Worm (Caenorhabditis elegans) whole organism, L4 larva: ENCODE results near the gene T10F2.5.

Source experiments
- F44E2.7 ChIP-seq: fragments of 200-800 bp; sonication (Bioruptor generic); IDR thresholded peaks from 2 replicates; pipeline ENCODE4 v2.1.2; 2022; ENCODE audit warnings: missing genetic modification characterization, missing compliant biosample characterization
- Y48G9A.11 ChIP-seq: fragments of 200-800 bp; sonication (Bioruptor generic); IDR thresholded peaks from 2 replicates; pipeline ENCODE4 v1.3.6; 2022; ENCODE audit warnings: missing genetic modification reagents, missing genetic modification characterization, missing compliant biosample characterization
- aly-2 ChIP-seq: sonication (generic microtip); optimal IDR thresholded peaks from 2 replicates; lab custom pipeline; 2018; ENCODE audit warnings: missing biosample characterization, missing genetic modification characterization
- ces-1 ChIP-seq: fragments of 150-350 bp; sonication (generic microtip); optimal IDR thresholded peaks from 4 replicates; lab custom pipeline; 2014; ENCODE audit warnings: missing biosample characterization, missing genetic modification reagents, missing genetic modification characterization
- cey-2 ChIP-seq: sonication (generic microtip); optimal IDR thresholded peaks from 3 replicates; lab custom pipeline; 2017; ENCODE audit warnings: missing genetic modification characterization, mild to moderate bottlenecking, missing compliant biosample characterization, antibody characterized with exemption, borderline replicate concordance; ENCODE audit not compliant: insufficient read depth
- daf-16 ChIP-seq, 3 experiments: sonication (generic microtip); optimal IDR thresholded peaks; 2 replicates each; lab custom pipeline; 2016 to 2017; ENCODE audit warnings: missing genetic modification characterization in 3 of 3, missing genetic modification reagents in 3 of 3, mild to moderate bottlenecking in 2 of 3, missing compliant biosample characterization in 2 of 3, missing biosample characterization in 1 of 3, moderate library complexity in 1 of 3
- dmd-6 ChIP-seq: fragments of 200-800 bp; sonication (Bioruptor generic); IDR thresholded peaks from 2 replicates; pipeline ENCODE4 v1.3.6; 2022; ENCODE audit warnings: missing genetic modification reagents, missing genetic modification characterization, missing compliant biosample characterization
- dmd-8 ChIP-seq: fragments of 200-800 bp; sonication (Bioruptor generic); IDR thresholded peaks from 2 replicates; pipeline ENCODE4 v1.3.6; 2022; ENCODE audit warnings: missing genetic modification characterization, missing compliant biosample characterization
- dve-1 ChIP-seq: sonication (generic microtip); optimal IDR thresholded peaks from 2 replicates; lab custom pipeline; 2017; ENCODE audit warnings: antibody characterized with exemption, mild to moderate bottlenecking, missing genetic modification characterization, missing compliant biosample characterization; ENCODE audit not compliant: insufficient read depth
- lin-15B ChIP-seq: fragments of 150-350 bp; sonication (generic microtip); optimal IDR thresholded peaks from 3 replicates; lab custom pipeline; 2014; ENCODE audit warnings: missing biosample characterization, missing genetic modification characterization
- lin-29 ChIP-seq: fragments of 200-800 bp; sonication (Bioruptor generic); IDR thresholded peaks from 2 replicates; pipeline ENCODE4 v1.3.6; 2022; ENCODE audit warnings: missing genetic modification reagents, missing genetic modification characterization, missing compliant biosample characterization
- lin-38 ChIP-seq: fragments of 200-800 bp; sonication (Bioruptor generic); IDR thresholded peaks from 2 replicates; pipeline ENCODE4 v1.3.6; 2022; ENCODE audit warnings: missing genetic modification reagents, missing genetic modification characterization, missing compliant biosample characterization
- lir-3 ChIP-seq: sonication (generic microtip); optimal IDR thresholded peaks from 2 replicates; lab custom pipeline; 2016; ENCODE audit warnings: mild to moderate bottlenecking, missing genetic modification characterization, missing compliant biosample characterization
- madf-5 ChIP-seq, 2 experiments: fragments of 200-800 bp; sonication (Bioruptor generic); IDR thresholded peaks; 2 replicates each; pipeline ENCODE4 v1.3.6; 2022; ENCODE audit warnings: missing compliant biosample characterization in 2 of 2, missing genetic modification characterization in 2 of 2
- mdl-1 ChIP-seq, 2 experiments: fragments of 150-350 bp in 1 of 2; sonication (generic microtip) in 1 of 2; optimal IDR thresholded peaks; 2 replicates each; lab custom pipeline; 2014 to 2017; ENCODE audit warnings: missing biosample characterization in 2 of 2, missing genetic modification characterization in 2 of 2
- mep-1 ChIP-seq: fragments of 150-350 bp; sonication (generic microtip); optimal IDR thresholded peaks from 3 replicates; lab custom pipeline; 2014; ENCODE audit warnings: missing biosample characterization, missing genetic modification characterization
- mes-2 ChIP-seq: sonication (generic microtip); optimal IDR thresholded peaks from 2 replicates; lab custom pipeline; 2016; ENCODE audit warnings: missing genotype, mild to moderate bottlenecking, missing genetic modification characterization, missing compliant biosample characterization; ENCODE audit not compliant: poor library complexity, severe bottlenecking
- mxl-3 ChIP-seq: fragments of 200-800 bp; sonication (Bioruptor generic); optimal IDR thresholded peaks from 2 replicates; lab custom pipeline; 2018; ENCODE audit warnings: mild to moderate bottlenecking, missing genetic modification characterization, missing compliant biosample characterization
- nhr-10 ChIP-seq: fragments of 150-350 bp; optimal IDR thresholded peaks from 2 replicates; lab custom pipeline; 2014; ENCODE audit warnings: missing biosample characterization, missing genetic modification characterization
- nhr-111 ChIP-seq: fragments of 200-800 bp; sonication (Bioruptor generic); optimal IDR thresholded peaks from 2 replicates; lab custom pipeline; 2018; ENCODE audit warnings: mild to moderate bottlenecking, missing genetic modification characterization, missing compliant biosample characterization
- nhr-237 ChIP-seq: sonication (generic microtip); optimal IDR thresholded peaks from 2 replicates; lab custom pipeline; 2017; ENCODE audit warnings: missing biosample characterization, missing genetic modification characterization
- nhr-25 ChIP-seq: sonication (generic microtip); optimal IDR thresholded peaks from 2 replicates; lab custom pipeline; 2017; ENCODE audit warnings: missing genetic modification characterization, mild to moderate bottlenecking, missing compliant biosample characterization, antibody characterized with exemption, moderate library complexity, borderline replicate concordance; ENCODE audit not compliant: insufficient read depth
- nhr-42 ChIP-seq: fragments of 200-800 bp; sonication (Bioruptor generic); IDR thresholded peaks from 2 replicates; pipeline ENCODE4 v1.3.6; 2022; ENCODE audit warnings: missing genetic modification characterization, missing compliant biosample characterization
- nhr-48 ChIP-seq: sonication (generic microtip); optimal IDR thresholded peaks from 2 replicates; lab custom pipeline; 2016; ENCODE audit warnings: mild to moderate bottlenecking, missing genetic modification characterization, missing compliant biosample characterization
- pha-4 ChIP-seq, 2 experiments: fragments of 150-350 bp in 1 of 2; fragments of 200-800 bp in 1 of 2; sonication (Bioruptor generic) in 1 of 2; IDR thresholded peaks in 1 of 2; optimal IDR thresholded peaks in 1 of 2; 2 replicates each; pipeline versions ENCODE4 v1.3.6 to Lab custom; 2014 to 2022; ENCODE audit warnings: missing genetic modification characterization in 2 of 2, missing genetic modification reagents in 2 of 2, missing biosample characterization in 1 of 2, missing compliant biosample characterization in 1 of 2
- pqm-1 ChIP-seq: sonication (generic microtip); optimal IDR thresholded peaks from 2 replicates; lab custom pipeline; 2017; ENCODE audit warnings: missing biosample characterization, missing genetic modification characterization
- set-16 ChIP-seq: fragments of 200-800 bp; sonication (Bioruptor generic); IDR thresholded peaks from 2 replicates; pipeline ENCODE4 v1.3.6; 2022; ENCODE audit warnings: missing genetic modification reagents, missing genetic modification characterization, missing compliant biosample characterization
- tra-1 ChIP-seq: fragments of 200-800 bp; sonication (Bioruptor generic); IDR thresholded peaks from 2 replicates; pipeline ENCODE4 v1.3.6; 2022; ENCODE audit warnings: missing genetic modification reagents, missing genetic modification characterization, missing compliant biosample characterization
- unc-130 ChIP-seq: sonication (generic microtip); optimal IDR thresholded peaks from 2 replicates; lab custom pipeline; 2016; ENCODE audit warnings: missing genetic modification reagents, missing genetic modification characterization, missing compliant biosample characterization
- unc-62 ChIP-seq, 3 experiments: fragments of 150-350 bp in 1 of 3; sonication (generic microtip); optimal IDR thresholded peaks in 2 of 3; peaks in 1 of 3; 1 replicate in 1 of 3; 2 replicates in 2 of 3; lab custom pipeline; 2014 to 2017; ENCODE audit warnings: missing biosample characterization in 3 of 3, missing genetic modification characterization in 3 of 3, missing genetic modification reagents in 3 of 3, missing genotype in 1 of 3
- zag-1 ChIP-seq: fragments of 150-350 bp; optimal IDR thresholded peaks from 2 replicates; lab custom pipeline; 2014; ENCODE audit warnings: missing biosample characterization, missing genetic modification characterization
- zfp-3 ChIP-seq: fragments of 200-800 bp; sonication (Bioruptor generic); conservative IDR thresholded peaks from 2 replicates; pipeline ENCODE4 v1.3.6; 2022; ENCODE audit warnings: missing genetic modification reagents, missing genetic modification characterization, missing compliant biosample characterization
- ztf-7 ChIP-seq: fragments of 150-350 bp; optimal IDR thresholded peaks from 2 replicates; lab custom pipeline; 2014; ENCODE audit warnings: missing biosample characterization, missing genetic modification characterization

Gene T10F2.5

DNA sequence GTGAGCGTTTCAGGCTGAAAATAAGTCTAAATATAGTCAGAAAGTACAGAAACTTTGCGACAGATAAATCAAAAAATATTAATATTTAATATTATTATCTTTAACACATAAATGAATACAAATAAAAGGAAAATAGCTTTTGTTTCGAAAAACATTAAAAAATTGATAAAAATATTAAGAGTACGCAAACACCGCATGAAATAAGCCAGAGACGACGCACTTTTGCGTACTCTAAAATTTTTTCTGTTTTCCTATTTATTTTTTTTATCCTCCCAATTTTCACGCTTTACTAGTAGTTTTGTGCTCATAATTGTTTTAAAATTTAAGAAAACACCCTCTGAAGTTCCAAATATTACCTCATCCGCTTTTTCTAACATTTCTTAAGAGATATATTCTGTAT lies 6.3 kb downstream of the T10F2.5 start, which contains the start of the genes rbm-42 and grwd-1 (continued):
- TF ChIP-seq tra-1 (GFP tag; lab: Robert Waterston, UW) (no peak), ces-1 (no peak), nhr-42 (GFP tag; lab: Robert Waterston, UW) (no peak), daf-16 (GFP tag; optimal IDR thresholded peaks at IDR 0.05; lab: Kevin White, UChicago) (no peak), daf-16 (tag; optimal IDR thresholded peaks at IDR 0.05; lab: Kevin White, UChicago) (peak; percentile 13), lin-38 (GFP tag; lab: Robert Waterston, UW) (peak; percentile 37; the same call in 1 of the 2 replicates), dmd-6 (GFP tag; lab: Robert Waterston, UW) (no peak), dmd-8 (GFP tag; lab: Robert Waterston, UW) (no peak), lin-29 (GFP tag; lab: Robert Waterston, UW) (no peak), mdl-1 (tag; optimal IDR thresholded peaks at IDR 0.05; lab: Kevin White, UChicago) (no peak), pha-4 (GFP tag; IDR thresholded peaks at IDR 0.05; lab: Robert Waterston, UW) (no peak), pha-4 (tag; optimal IDR thresholded peaks at IDR 0.05; lab: Kevin White, UChicago) (no peak), zfp-3 (no peak), dve-1 (tag; lab: Kevin White, UChicago) (peak; percentile 26), ztf-7 (tag; lab: Kevin White, UChicago) (no peak), zag-1 (tag; lab: Kevin White, UChicago) (no peak)

DNA sequence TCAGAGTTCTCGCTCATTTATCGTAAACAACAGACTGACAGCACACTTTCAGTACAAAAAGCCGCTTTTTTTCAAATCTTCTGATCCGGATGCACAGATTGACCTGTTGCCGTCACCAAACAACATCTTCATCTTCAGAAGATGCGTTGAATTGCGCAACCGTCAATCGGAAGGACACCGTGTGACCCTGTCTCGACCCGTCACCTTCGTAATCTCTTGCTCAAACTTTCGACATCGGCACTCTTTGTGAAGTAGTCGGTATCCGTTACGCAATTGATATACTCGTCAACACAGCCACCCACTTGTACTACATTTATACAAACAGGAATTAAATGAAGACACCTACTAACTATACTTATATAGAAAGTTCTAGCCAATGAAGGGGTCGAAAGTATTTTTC lies 8.4 kb downstream of the T10F2.5 start:
- TF ChIP-seq nhr-111 (GFP tag; lab: Kevin White, UChicago), result no peak
- no peak for TF ChIP-seq nhr-48 (tag; lab: Kevin White, UChicago)
- TF ChIP-seq unc-130 (GFP tag; lab: Kevin White, UChicago), result no peak
- TF ChIP-seq nhr-10 (tag; lab: Kevin White, UChicago), result no peak
- TF ChIP-seq mes-2 (tag; lab: Kevin White, UChicago), result no peak

DNA sequence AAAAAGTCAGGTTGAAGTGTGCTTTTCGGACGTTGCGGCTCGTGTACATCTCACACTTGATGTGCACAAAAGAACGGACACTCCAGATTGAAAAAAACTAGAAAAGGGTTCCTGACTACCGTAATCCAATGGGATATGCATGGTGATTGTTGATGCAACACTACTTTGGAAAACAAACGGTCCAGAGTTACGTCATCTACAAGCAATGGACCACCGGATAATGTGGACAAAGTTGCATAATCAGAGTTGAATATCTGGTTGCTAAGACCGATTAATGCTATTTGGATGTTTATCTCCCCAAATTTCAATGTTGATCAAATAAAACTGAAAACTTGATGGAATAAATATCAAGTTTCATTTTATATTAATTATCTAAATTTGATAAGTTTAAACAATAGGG lies 9.4 kb downstream of the T10F2.5 start:
- TF ChIP-seq lir-3 (tag; lab: Kevin White, UChicago), result no peak
- TF ChIP-seq madf-5 (GFP tag; IDR thresholded peaks at IDR 0.05; lab: Robert Waterston, UW), result no peak
- no peak for TF ChIP-seq nhr-25 (tag; lab: Kevin White, UChicago)
- TF ChIP-seq lin-15B (tag; lab: Kevin White, UChicago), result no peak
- no peak for TF ChIP-seq aly-2 (tag; lab: Kevin White, UChicago)
- TF ChIP-seq cey-2 (tag; lab: Kevin White, UChicago), result no peak
- no peak for TF ChIP-seq set-16 (GFP tag; lab: Robert Waterston, UW)
- TF ChIP-seq Y48G9A.11 (GFP tag; lab: Robert Waterston, UW), result no peak

DNA sequence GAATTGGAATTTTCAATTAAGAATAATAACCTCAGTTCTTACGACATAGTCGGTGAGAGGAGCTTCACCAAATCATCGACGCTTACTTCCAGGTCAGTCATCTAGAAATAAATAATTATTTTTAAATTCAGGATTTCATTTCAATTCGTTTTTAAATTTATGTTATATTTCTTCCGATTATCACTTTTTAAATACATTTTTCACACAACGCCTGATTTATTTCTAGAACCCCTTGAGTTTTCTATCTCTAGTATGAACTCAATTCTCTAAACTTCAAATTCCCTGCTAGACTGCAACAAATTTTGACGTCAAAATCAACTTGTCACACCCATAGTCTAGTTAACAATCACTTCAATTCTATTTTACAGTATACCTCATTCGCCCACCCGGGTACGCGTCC lies 9.9 kb downstream of the T10F2.5 start, which contains the start of gene Y54H5A.2:
Gene Y54H5A.2, minus strand, starts transcription at position 101 of the 400 bp plus-strand sequence.
- TF ChIP-seq unc-62 (GFP tag; optimal IDR thresholded peaks at IDR 0.05 in 1 of 2; lab: Kevin White, UChicago) (peak in 1 of 2 experiments; percentile 9), unc-62 (tag; optimal IDR thresholded peaks at IDR 0.05; lab: Kevin White, UChicago) (no peak), F44E2.7 (no peak), ces-1 (no peak), mep-1 (no peak)

DNA sequence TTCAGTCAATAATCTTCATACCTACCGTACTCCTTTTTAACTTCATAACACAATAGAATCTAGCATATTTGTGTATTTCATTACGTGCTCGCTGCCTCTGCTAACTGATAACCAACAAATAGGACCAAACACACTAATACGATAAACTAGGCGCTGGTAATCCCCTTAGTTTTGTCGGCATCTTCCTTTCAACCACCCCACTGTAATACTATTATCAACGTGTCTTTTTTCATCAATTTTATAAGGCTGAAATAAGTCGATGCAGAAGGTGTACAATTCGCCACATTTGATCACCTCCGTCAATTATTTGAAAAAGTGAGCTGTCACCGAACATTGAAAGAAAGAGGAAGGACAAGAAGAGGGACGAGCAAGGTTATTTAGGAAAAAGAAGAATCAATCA lies 12.0 kb downstream of the T10F2.5 start:
- peak in 1 of 2 experiments; percentile 83 for TF ChIP-seq unc-62 (GFP tag; optimal IDR thresholded peaks at IDR 0.05 in 1 of 2; lab: Kevin White, UChicago)
- no peak for TF ChIP-seq unc-62 (tag; optimal IDR thresholded peaks at IDR 0.05; lab: Kevin White, UChicago)
- TF ChIP-seq mxl-3 (GFP tag; lab: Kevin White, UChicago), result no peak
- no peak for TF ChIP-seq nhr-237
- TF ChIP-seq daf-16 (GFP tag; optimal IDR thresholded peaks at IDR 0.05; lab: Kevin White, UChicago), result no peak
- TF ChIP-seq daf-16 (tag; optimal IDR thresholded peaks at IDR 0.05; lab: Kevin White, UChicago), result peak; percentile 43
- peak; percentile 35 for TF ChIP-seq pqm-1 (tag; lab: Kevin White, UChicago)
- TF ChIP-seq, all 104 proteins: peak for 3
